Worm (Caenorhabditis elegans) whole organism, L4/young adult: ENCODE results near the gene R08D7.7.

Experiments used
- dao-5 ChIP-seq: sonication (generic microtip); optimal IDR thresholded peaks from 2 replicates; lab custom pipeline; 2016; ENCODE audit warnings: missing genotype, missing genetic modification characterization, moderate library complexity, missing compliant biosample characterization
- him-1 ChIP-seq: sonication (generic microtip); optimal IDR thresholded peaks from 2 replicates; lab custom pipeline; 2016; ENCODE audit warnings: missing genotype, missing genetic modification reagents, missing genetic modification characterization, missing compliant biosample characterization

DNA sequence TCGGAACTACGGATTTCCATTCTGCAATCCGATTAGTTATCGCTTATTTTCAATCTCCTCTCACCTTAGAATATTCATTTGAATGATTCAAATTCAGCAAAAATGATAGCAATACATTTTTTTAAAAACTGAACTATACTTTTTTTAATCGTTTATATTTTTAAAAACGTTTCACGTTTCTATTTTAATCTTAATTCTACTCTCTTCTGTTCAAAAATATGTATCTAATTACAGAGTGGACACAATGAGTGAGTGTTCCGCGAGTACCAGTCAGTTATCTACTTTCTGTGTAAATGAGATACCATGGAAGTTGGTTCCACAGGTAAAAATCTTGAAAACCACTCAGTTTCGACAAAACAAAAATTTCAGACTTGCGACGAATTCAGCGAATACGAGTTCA lies 12.7 kb downstream of the R08D7.7 start, which contains the start of the genes F59B2.15 and zif-1:
- no peak for TF ChIP-seq him-1
- no peak for TF ChIP-seq dao-5
